Worm (Caenorhabditis elegans): ENCODE results near the gene aaim-1.

Gene aaim-1

ce11 chrX:6593178-6593786, 31.1 kb upstream of the aaim-1 start (continued):
- TF ChIP-seq nhr-71 (tag; optimal IDR thresholded peaks at IDR 0.05), result peak; percentile 77
- TF ChIP-seq unc-86 (tag; optimal IDR thresholded peaks at IDR 0.05), result peak; percentile 43
- TF ChIP-seq aly-2 (tag; optimal IDR thresholded peaks at IDR 0.05), result peak; percentile 82
- TF ChIP-seq nhr-28 (tag; optimal IDR thresholded peaks at IDR 0.05), result no peak
- 0 out of 2 replicates have a peak, but pooled peaks have one; percentile 19 for TF ChIP-seq grh-1 (GFP tag; IDR thresholded peaks at IDR 0.05)
- no peak for TF ChIP-seq hlh-17 (GFP tag; optimal IDR thresholded peaks at IDR 0.05; ENCODE audit: borderline replicate concordance)
- no peak for TF ChIP-seq pqm-1 (tag; optimal IDR thresholded peaks at IDR 0.05)
- no peak for TF ChIP-seq unc-30 (tag; optimal IDR thresholded peaks at IDR 0.05)
- no peak for TF ChIP-seq pax-3 (tag; optimal IDR thresholded peaks at IDR 0.05)
- TF ChIP-seq fos-1 (tag; optimal IDR thresholded peaks at IDR 0.05), result peak; percentile 44
- TF ChIP-seq nhr-11 (tag; optimal IDR thresholded peaks at IDR 0.05), result no peak
- no peak for TF ChIP-seq vab-15 (tag; optimal IDR thresholded peaks at IDR 0.05)
- no peak for TF ChIP-seq fkh-8 (tag; optimal IDR thresholded peaks at IDR 0.05)
- no peak for TF ChIP-seq Y116A8C.19 (tag; optimal IDR thresholded peaks at IDR 0.05; ENCODE audit: borderline replicate concordance)
- TF ChIP-seq ceh-82 (tag; optimal IDR thresholded peaks at IDR 0.05), result peak; percentile 43 to 55 (median 50)
- no peak for TF ChIP-seq lin-39 (tag; optimal IDR thresholded peaks at IDR 0.05)
- peak; percentile 30 for TF ChIP-seq lir-3 (tag; optimal IDR thresholded peaks at IDR 0.05; ENCODE audit: poor library complexity)
- TF ChIP-seq aha-1 (tag; optimal IDR thresholded peaks at IDR 0.05), result no peak
- peak; percentile 33 for TF ChIP-seq elt-2 (tag; optimal IDR thresholded peaks at IDR 0.05)
- TF ChIP-seq C34B4.2 (tag; optimal IDR thresholded peaks at IDR 0.05), result no peak
- TF ChIP-seq skn-1 (tag; optimal IDR thresholded peaks at IDR 0.05), result peak; percentile 32
- TF ChIP-seq ceh-90 (tag; optimal IDR thresholded peaks at IDR 0.05), result no peak
- TF ChIP-seq ceh-63 (GFP tag; optimal IDR thresholded peaks at IDR 0.05), result no peak
- TF ChIP-seq F16B12.6 (tag; optimal IDR thresholded peaks at IDR 0.05), result no peak
- no peak for TF ChIP-seq egl-27 (tag; optimal IDR thresholded peaks at IDR 0.05)
- TF ChIP-seq efl-3 (GFP tag; optimal IDR thresholded peaks at IDR 0.05), result no peak
- peak; percentile 36 for TF ChIP-seq snpc-4 (tag; optimal IDR thresholded peaks at IDR 0.05)
- no peak for TF ChIP-seq ceh-8 (GFP tag; optimal IDR thresholded peaks at IDR 0.05)
- no peak for TF ChIP-seq nhr-84 (tag; optimal IDR thresholded peaks at IDR 0.05)
- TF ChIP-seq ama-1 (optimal IDR thresholded peaks at IDR 0.05), result no peak
- TF ChIP-seq xbp-1 (tag; optimal IDR thresholded peaks at IDR 0.05), result peak; percentile 83
- peak; percentile 71 for TF ChIP-seq C16A3.4 (tag; optimal IDR thresholded peaks at IDR 0.05)
- peak; percentile 70 for TF ChIP-seq mep-1 (tag; optimal IDR thresholded peaks at IDR 0.05)

ce11 chrX:6591674-6592073, 29.4 kb upstream of the aaim-1 start:
- TF ChIP-seq lin-35 (GFP tag; optimal IDR thresholded peaks at IDR 0.05) (no peak), efl-3 (GFP tag; optimal IDR thresholded peaks at IDR 0.05) (no peak), zip-4 (GFP tag; optimal IDR thresholded peaks at IDR 0.05) (no peak), alr-1 (tag; optimal IDR thresholded peaks at IDR 0.05; ENCODE audit: borderline replicate concordance) (no peak), dpl-1 (GFP tag; optimal IDR thresholded peaks at IDR 0.05) (no peak), egl-13 (tag; optimal IDR thresholded peaks at IDR 0.05) (no peak), sox-4 (tag; optimal IDR thresholded peaks at IDR 0.05) (no peak), zag-1 (tag; optimal IDR thresholded peaks at IDR 0.05) (no peak), lin-13 (GFP tag; optimal IDR thresholded peaks at IDR 0.05) (no peak), fkh-10 (GFP tag; optimal IDR thresholded peaks at IDR 0.05) (no peak), ceh-8 (GFP tag; optimal IDR thresholded peaks at IDR 0.05) (no peak), mab-9 (GFP tag; IDR thresholded peaks at IDR 0.05) (no peak), nhr-19 (GFP tag; conservative IDR thresholded peaks at IDR 0.05) (peak; percentile 37), lin-14 (GFP tag; optimal IDR thresholded peaks at IDR 0.05) (no peak), ceh-90 (tag; optimal IDR thresholded peaks at IDR 0.05) (no peak), nhr-77 (tag; optimal IDR thresholded peaks at IDR 0.05) (no peak), nhr-28 (tag; optimal IDR thresholded peaks at IDR 0.05) (no peak), unc-130 (tag; optimal IDR thresholded peaks at IDR 0.05) (peak; percentile 44), nhr-20 (tag; optimal IDR thresholded peaks at IDR 0.05) (no peak), ceh-82 (tag; optimal IDR thresholded peaks at IDR 0.05) (no peak), unc-86 (tag; optimal IDR thresholded peaks at IDR 0.05) (no peak), fkh-4 (tag; optimal IDR thresholded peaks at IDR 0.05; ENCODE audit: borderline replicate concordance) (no peak), lsy-2 (tag; optimal IDR thresholded peaks at IDR 0.05) (no peak), nhr-84 (tag; optimal IDR thresholded peaks at IDR 0.05) (no peak), hlh-4 (tag; optimal IDR thresholded peaks at IDR 0.05) (no peak), hlh-17 (GFP tag; optimal IDR thresholded peaks at IDR 0.05; ENCODE audit: borderline replicate concordance) (no peak), sup-37 (GFP tag; optimal IDR thresholded peaks at IDR 0.05) (no peak)

Data from whole organism, L1 larva.